Worm (Caenorhabditis elegans): ENCODE results near the gene srg-15.

Gene srg-15

ce11 chrII:8703729-8704128, 6.5 kb downstream of the srg-15 start, which contains the start of gene ceh-7:
Gene ceh-7 (minus strand): TSS chrII:8703829.
- TF ChIP-seq elt-3 (tag; optimal IDR thresholded peaks at IDR 0.05) (no peak), ztf-4 (tag; optimal IDR thresholded peaks at IDR 0.05) (no peak), ztf-11 (tag; optimal IDR thresholded peaks at IDR 0.05) (no peak), nhr-67 (tag; optimal IDR thresholded peaks at IDR 0.05) (no peak), nhr-43 (tag; optimal IDR thresholded peaks at IDR 0.05; ENCODE audit: poor library complexity, severe bottlenecking) (no peak), snpc-4 (tag; optimal IDR thresholded peaks at IDR 0.05) (no peak), fos-1 (tag; optimal IDR thresholded peaks at IDR 0.05) (no peak), aly-2 (tag; optimal IDR thresholded peaks at IDR 0.05) (no peak), ceh-82 (tag; optimal IDR thresholded peaks at IDR 0.05) (no peak), egl-5 (tag; optimal IDR thresholded peaks at IDR 0.05) (no peak), hmg-11 (tag; optimal IDR thresholded peaks at IDR 0.05) (no peak), elt-1 (tag; optimal IDR thresholded peaks at IDR 0.05) (no peak), nhr-76 (tag; optimal IDR thresholded peaks at IDR 0.05) (no peak), pha-4 (tag; optimal IDR thresholded peaks at IDR 0.05) (no peak), ama-1 (optimal IDR thresholded peaks at IDR 0.05) (no peak), ZK546.5 (tag; optimal IDR thresholded peaks at IDR 0.05) (no peak), mdl-1 (tag; optimal IDR thresholded peaks at IDR 0.05) (no peak), mml-1 (tag; optimal IDR thresholded peaks at IDR 0.05) (no peak)

DNA sequence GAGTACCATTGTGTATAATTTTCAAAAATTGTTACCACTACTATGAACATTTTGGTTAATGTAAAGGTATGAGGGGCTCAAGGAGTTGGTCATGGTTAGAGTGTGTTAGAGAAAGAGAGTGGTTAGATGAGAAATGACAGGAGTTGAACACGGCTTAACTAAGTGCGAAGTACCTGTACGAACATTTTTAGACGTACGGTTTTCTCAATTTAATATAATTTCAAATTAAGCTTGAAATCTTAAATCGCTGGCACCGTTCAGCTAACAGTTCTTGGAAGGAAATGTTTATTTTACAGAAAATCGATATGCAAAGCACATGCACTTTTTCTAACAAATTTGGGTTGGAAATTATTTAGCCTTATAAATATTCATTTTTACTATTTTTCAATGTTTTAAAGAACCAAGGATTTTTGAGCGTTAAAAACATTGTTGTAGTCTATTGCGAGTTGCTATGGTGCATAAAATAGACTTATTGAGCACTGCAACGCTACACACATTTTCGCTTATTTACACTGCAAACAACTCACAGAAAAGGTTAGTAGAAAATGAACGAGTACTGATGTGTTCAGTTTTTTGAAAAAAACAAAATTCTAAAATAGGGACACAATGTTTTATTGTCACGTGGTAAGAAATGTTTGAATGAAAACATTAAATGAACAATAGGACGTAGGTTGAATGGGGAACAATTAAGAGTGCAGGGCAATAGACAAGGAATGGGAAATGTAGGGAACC, 8.4 kb downstream of the srg-15 start, which contains the start of gene sphk-1:
Gene sphk-1, minus strand, starts transcription at position 51 of the 732 bp plus-strand sequence.
- TF ChIP-seq pha-4 (tag; optimal IDR thresholded peaks at IDR 0.05) = peak; percentile 54
- no peak for TF ChIP-seq nhr-77 (tag; optimal IDR thresholded peaks at IDR 0.05)

ce11 chrII:8701059-8701458, 9.2 kb downstream of the srg-15 start:
- peak; percentile 14 for TF ChIP-seq pha-4 (tag; optimal IDR thresholded peaks at IDR 0.05)
- TF ChIP-seq R02D3.7 (tag; optimal IDR thresholded peaks at IDR 0.05) = no peak
- no peak for TF ChIP-seq nhr-76 (tag; optimal IDR thresholded peaks at IDR 0.05)

ce11 chrII:8698828-8699227, 11.4 kb downstream of the srg-15 start, which contains the start of gene chdh-1:
Gene chdh-1 (minus strand): TSS chrII:8698928.
- TF ChIP-seq nhr-76 (tag; optimal IDR thresholded peaks at IDR 0.05) (no peak), nhr-25 (tag; optimal IDR thresholded peaks at IDR 0.05) (no peak), daf-12 (tag; optimal IDR thresholded peaks at IDR 0.05) (no peak)

- TF ChIP-seq ZK546.5 (tag; optimal IDR thresholded peaks at IDR 0.05) (no peak), nhr-77 (tag; optimal IDR thresholded peaks at IDR 0.05) (no peak), nhr-11 (tag; optimal IDR thresholded peaks at IDR 0.05) (no peak), nfya-1 (tag; optimal IDR thresholded peaks at IDR 0.05; ENCODE audit: insufficient read depth) (no peak), elt-1 (tag; optimal IDR thresholded peaks at IDR 0.05) (no peak), nhr-76 (tag; optimal IDR thresholded peaks at IDR 0.05) (no peak), nhr-67 (tag; optimal IDR thresholded peaks at IDR 0.05) (no peak), nhr-28 (tag; optimal IDR thresholded peaks at IDR 0.05) (no peak), nhr-43 (tag; optimal IDR thresholded peaks at IDR 0.05; ENCODE audit: poor library complexity, severe bottlenecking) (no peak), ceh-9 (tag; optimal IDR thresholded peaks at IDR 0.05) (no peak), pha-4 (tag; optimal IDR thresholded peaks at IDR 0.05) (no peak), mml-1 (tag; optimal IDR thresholded peaks at IDR 0.05) (no peak), ceh-28 (tag; optimal IDR thresholded peaks at IDR 0.05) (no peak), fkh-2 (tag; optimal IDR thresholded peaks at IDR 0.05) (no peak)
Measured at ce11 chrII:8695783-8696182, 14.4 kb downstream of the srg-15 start, which contains the start of gene C34C6.10. Gene C34C6.10 (minus strand): TSS chrII:8695883.

DNA sequence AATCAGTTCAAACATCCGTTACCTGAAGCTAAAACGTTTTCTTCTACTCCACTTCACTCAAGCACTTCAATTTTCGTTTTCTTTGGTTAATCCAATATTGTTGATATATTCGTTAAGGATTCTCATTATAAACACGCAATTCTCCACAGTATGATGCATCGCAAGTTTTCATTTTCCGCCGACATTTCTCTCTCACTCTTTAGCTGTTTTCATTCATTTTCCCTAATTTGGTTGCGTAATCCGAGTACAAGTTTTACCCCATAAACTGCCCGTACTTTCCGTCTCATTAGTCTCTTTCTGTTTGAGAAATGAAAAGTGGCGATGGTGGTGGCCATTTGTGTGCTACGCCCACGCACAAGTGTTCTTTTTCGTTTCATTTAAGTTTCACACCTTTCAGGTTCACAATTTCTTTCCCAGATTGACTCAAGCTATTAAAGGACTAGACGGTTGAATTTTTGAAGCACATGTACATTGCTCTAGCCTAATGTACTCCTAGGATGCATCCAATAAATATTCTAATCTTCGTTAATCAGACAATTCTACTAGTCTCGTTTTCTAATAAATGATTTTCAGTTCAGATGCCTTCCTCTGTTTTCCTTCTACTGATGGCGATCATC, 18.8 kb downstream of the srg-15 start, which contains the start of gene C34C6.3:
Gene C34C6.3, plus strand, starts transcription at position 567 of the 617 bp plus-strand sequence.
- no peak for TF ChIP-seq aly-2 (tag; optimal IDR thresholded peaks at IDR 0.05)
- no peak for TF ChIP-seq unc-39 (tag; optimal IDR thresholded peaks at IDR 0.05)
- no peak for TF ChIP-seq nhr-43 (tag; optimal IDR thresholded peaks at IDR 0.05; ENCODE audit: poor library complexity, severe bottlenecking)
- TF ChIP-seq ceh-16 (tag; optimal IDR thresholded peaks at IDR 0.05) = no peak
- no peak for TF ChIP-seq ztf-4 (tag; optimal IDR thresholded peaks at IDR 0.05)
- TF ChIP-seq elt-3 (tag; optimal IDR thresholded peaks at IDR 0.05) = no peak
- no peak for TF ChIP-seq mdl-1 (tag; optimal IDR thresholded peaks at IDR 0.05)
- TF ChIP-seq R02D3.7 (tag; optimal IDR thresholded peaks at IDR 0.05) = no peak
- TF ChIP-seq snpc-4 (tag; optimal IDR thresholded peaks at IDR 0.05) = no peak
- no peak for TF ChIP-seq nhr-76 (tag; optimal IDR thresholded peaks at IDR 0.05)
- TF ChIP-seq ZK546.5 (tag; optimal IDR thresholded peaks at IDR 0.05) = no peak
- no peak for TF ChIP-seq elt-1 (tag; optimal IDR thresholded peaks at IDR 0.05)
- no peak for TF ChIP-seq mml-1 (tag; optimal IDR thresholded peaks at IDR 0.05)
- TF ChIP-seq unc-62 (GFP tag; optimal IDR thresholded peaks at IDR 0.05) = no peak
- no peak for TF ChIP-seq nhr-25 (tag; optimal IDR thresholded peaks at IDR 0.05)
- TF ChIP-seq nhr-11 (tag; optimal IDR thresholded peaks at IDR 0.05) = no peak
- TF ChIP-seq nhr-67 (tag; optimal IDR thresholded peaks at IDR 0.05) = no peak
